Fruit fly (Drosophila melanogaster): ENCODE results near the gene Lkr.

The Lkr gene

dm6 chr3L:5556195-5556594 lies 27.1 kb upstream of the Lkr start:
- TF ChIP-seq h (optimal IDR thresholded peaks at IDR 0.05) (no peak), Sin3A (optimal IDR thresholded peaks at IDR 0.05) (no peak), ttk (optimal IDR thresholded peaks at IDR 0.05) (no peak), insv (optimal IDR thresholded peaks at IDR 0.05) (no peak), psq (optimal IDR thresholded peaks at IDR 0.05) (no peak), Myc (optimal IDR thresholded peaks at IDR 0.05) (no peak)

- no peak for TF ChIP-seq psq (optimal IDR thresholded peaks at IDR 0.05)
- no peak for TF ChIP-seq ttk (optimal IDR thresholded peaks at IDR 0.05)
- TF ChIP-seq Myc (optimal IDR thresholded peaks at IDR 0.05): no peak
- no peak for TF ChIP-seq h (optimal IDR thresholded peaks at IDR 0.05)
- no peak for TF ChIP-seq Sin3A (optimal IDR thresholded peaks at IDR 0.05)
- TF ChIP-seq insv (optimal IDR thresholded peaks at IDR 0.05): no peak
Measured at dm6 chr3L:5554377-5554776, 25.2 kb upstream of the Lkr start.

- TF ChIP-seq Sin3A (optimal IDR thresholded peaks at IDR 0.05): no peak
- no peak for TF ChIP-seq psq (optimal IDR thresholded peaks at IDR 0.05)
- no peak for TF ChIP-seq insv (optimal IDR thresholded peaks at IDR 0.05)
- TF ChIP-seq ttk (optimal IDR thresholded peaks at IDR 0.05): no peak
Measured at dm6 chr3L:5553717-5554116, 24.6 kb upstream of the Lkr start.

- no peak for TF ChIP-seq ttk (optimal IDR thresholded peaks at IDR 0.05)
- TF ChIP-seq h (optimal IDR thresholded peaks at IDR 0.05): no peak
- no peak for TF ChIP-seq Myc (optimal IDR thresholded peaks at IDR 0.05)
- no peak for TF ChIP-seq psq (optimal IDR thresholded peaks at IDR 0.05)
- no peak for TF ChIP-seq Sin3A (optimal IDR thresholded peaks at IDR 0.05)
- TF ChIP-seq insv (optimal IDR thresholded peaks at IDR 0.05): no peak
Measured at dm6 chr3L:5551087-5551486, 21.9 kb upstream of the Lkr start, which contains the start of gene frm. TSS of gene frm (minus strand) at chr3L:5551159.

DNA sequence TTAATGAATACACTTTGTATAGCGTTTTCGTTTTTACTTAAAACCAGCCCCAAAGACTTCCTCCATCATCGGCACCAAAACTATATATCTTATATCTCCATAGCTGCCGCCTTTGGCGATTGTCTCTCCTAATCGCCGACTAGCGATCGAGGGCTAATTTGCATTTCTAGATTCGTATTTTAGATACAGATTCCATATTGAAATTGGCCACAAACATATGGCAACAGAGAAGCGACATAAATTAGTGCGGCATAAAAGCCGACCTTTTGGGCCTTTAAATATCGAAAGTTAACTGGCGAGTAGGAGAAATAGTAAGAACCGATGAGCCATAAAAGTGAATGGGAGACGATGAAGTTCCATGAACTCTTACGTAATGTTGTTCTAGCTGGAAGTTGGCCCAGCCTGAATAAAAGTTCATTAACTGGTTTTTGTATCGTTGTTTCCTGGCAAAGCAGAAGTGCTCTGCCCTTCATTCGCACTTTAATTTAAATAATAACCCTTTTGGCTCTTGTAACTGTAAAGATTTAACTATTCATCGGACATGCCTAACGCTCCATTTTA lies 19.5 kb upstream of the Lkr start:
- TF ChIP-seq insv (optimal IDR thresholded peaks at IDR 0.05) (no peak), psq (optimal IDR thresholded peaks at IDR 0.05) (no peak), h (optimal IDR thresholded peaks at IDR 0.05) (no peak), Sin3A (optimal IDR thresholded peaks at IDR 0.05) (no peak), ttk (optimal IDR thresholded peaks at IDR 0.05) (no peak), Myc (optimal IDR thresholded peaks at IDR 0.05) (no peak)

dm6 chr3L:5542772-5543371 lies 13.7 kb upstream of the Lkr start:
- TF ChIP-seq ttk (optimal IDR thresholded peaks at IDR 0.05) (no peak), insv (optimal IDR thresholded peaks at IDR 0.05) (no peak), psq (optimal IDR thresholded peaks at IDR 0.05) (no peak)

dm6 chr3L:5540637-5541241 lies 11.6 kb upstream of the Lkr start:
- TF ChIP-seq h (optimal IDR thresholded peaks at IDR 0.05) (no peak), ttk (optimal IDR thresholded peaks at IDR 0.05) (no peak), psq (optimal IDR thresholded peaks at IDR 0.05) (no peak), Myc (optimal IDR thresholded peaks at IDR 0.05) (no peak), Sin3A (optimal IDR thresholded peaks at IDR 0.05) (no peak), insv (optimal IDR thresholded peaks at IDR 0.05) (no peak)

- no peak for TF ChIP-seq Sin3A (optimal IDR thresholded peaks at IDR 0.05)
- TF ChIP-seq h (optimal IDR thresholded peaks at IDR 0.05): no peak
- TF ChIP-seq Myc (optimal IDR thresholded peaks at IDR 0.05): no peak
- no peak for TF ChIP-seq ttk (optimal IDR thresholded peaks at IDR 0.05)
- no peak for TF ChIP-seq psq (optimal IDR thresholded peaks at IDR 0.05)
- no peak for TF ChIP-seq insv (optimal IDR thresholded peaks at IDR 0.05)
Measured at dm6 chr3L:5535659-5536058, 6.5 kb upstream of the Lkr start, which contains the start of gene CG13285. TSS of gene CG13285 (minus strand) at chr3L:5535759.

DNA sequence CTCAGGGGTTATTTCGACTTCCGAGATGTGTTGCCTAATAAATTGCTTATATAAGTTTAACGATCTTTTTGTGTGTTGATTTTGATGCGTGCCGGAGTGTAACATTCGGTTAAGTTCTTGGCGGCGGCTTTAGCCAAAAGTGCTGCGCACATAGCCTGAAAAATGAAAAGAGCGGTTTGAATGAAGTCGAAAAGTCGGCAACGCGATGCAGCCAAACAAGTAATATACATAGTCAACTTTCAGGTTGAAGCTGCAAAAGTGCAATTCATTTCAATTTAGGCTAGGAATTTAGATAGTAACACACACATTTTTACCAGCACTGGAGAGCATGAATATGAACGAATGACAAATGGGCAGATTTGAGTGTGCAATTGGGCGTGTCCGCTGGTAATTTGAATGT lies 5.1 kb upstream of the Lkr start:
- TF ChIP-seq Myc (optimal IDR thresholded peaks at IDR 0.05) (no peak), h (optimal IDR thresholded peaks at IDR 0.05) (no peak), ttk (optimal IDR thresholded peaks at IDR 0.05) (no peak), Sin3A (optimal IDR thresholded peaks at IDR 0.05) (no peak), insv (optimal IDR thresholded peaks at IDR 0.05) (no peak), psq (optimal IDR thresholded peaks at IDR 0.05) (no peak)

- no peak for TF ChIP-seq insv (optimal IDR thresholded peaks at IDR 0.05)
- no peak for TF ChIP-seq ttk (optimal IDR thresholded peaks at IDR 0.05)
- no peak for TF ChIP-seq psq (optimal IDR thresholded peaks at IDR 0.05)
Measured at dm6 chr3L:5522904-5523428, 6.2 kb downstream of the Lkr start.

dm6 chr3L:5511959-5512358 lies 17.2 kb downstream of the Lkr start:
- TF ChIP-seq h (optimal IDR thresholded peaks at IDR 0.05): no peak
- TF ChIP-seq Myc (optimal IDR thresholded peaks at IDR 0.05): no peak
- no peak for TF ChIP-seq Sin3A (optimal IDR thresholded peaks at IDR 0.05)
- no peak for TF ChIP-seq insv (optimal IDR thresholded peaks at IDR 0.05)
- no peak for TF ChIP-seq ttk (optimal IDR thresholded peaks at IDR 0.05)
- TF ChIP-seq psq (optimal IDR thresholded peaks at IDR 0.05): no peak

dm6 chr3L:5510760-5511159 lies 18.4 kb downstream of the Lkr start, which contains the start of gene CG34342:
TSS of gene CG34342 (minus strand) at chr3L:5510860.
- TF ChIP-seq Myc (optimal IDR thresholded peaks at IDR 0.05) (no peak), h (optimal IDR thresholded peaks at IDR 0.05) (no peak), Sin3A (optimal IDR thresholded peaks at IDR 0.05) (no peak), ttk (optimal IDR thresholded peaks at IDR 0.05) (no peak)

DNA sequence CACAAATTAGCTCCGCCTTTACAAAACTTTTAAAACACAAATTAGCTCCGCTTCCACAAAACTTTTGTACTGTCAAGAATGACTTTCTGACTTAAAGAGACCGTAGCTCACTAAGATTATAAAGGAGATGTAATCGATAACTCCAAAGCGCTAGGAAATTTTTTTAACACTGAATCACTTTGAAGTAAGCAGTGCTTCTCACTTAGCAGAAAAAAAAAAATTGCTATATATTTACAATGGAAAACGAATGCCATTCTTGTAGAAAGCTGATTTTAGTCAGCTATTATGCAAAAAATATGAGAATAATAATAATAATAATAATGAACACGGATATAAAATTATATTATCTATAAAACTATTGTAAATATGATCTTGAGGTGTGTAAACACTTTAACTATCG lies 30.3 kb downstream of the Lkr start, which contains the start of gene blanks:
TSS of gene blanks (minus strand) at position 101 of the 400 bp plus-strand sequence.
- no peak for TF ChIP-seq insv (optimal IDR thresholded peaks at IDR 0.05)
- no peak for TF ChIP-seq psq (optimal IDR thresholded peaks at IDR 0.05)
- no peak for TF ChIP-seq ttk (optimal IDR thresholded peaks at IDR 0.05)
- TF ChIP-seq h (optimal IDR thresholded peaks at IDR 0.05): no peak
- no peak for TF ChIP-seq Myc (optimal IDR thresholded peaks at IDR 0.05)
- TF ChIP-seq Sin3A (optimal IDR thresholded peaks at IDR 0.05): no peak
